Worm (Caenorhabditis elegans): ENCODE measurements around the gene ham-3.

ham-3 gene

ce11 chrIII:10134517-10134916 lies 13.9 kb downstream of the ham-3 start:
- TF ChIP-seq madf-10 (tag; optimal IDR thresholded peaks at IDR 0.05) (no peak), lsl-1 (GFP tag; optimal IDR thresholded peaks at IDR 0.05) (no peak), nhr-80 (tag; optimal IDR thresholded peaks at IDR 0.05) (peak; percentile 59)

ce11 chrIII:10136778-10137177 lies 16.2 kb downstream of the ham-3 start, which contains the start of gene ZK1128.7:
ZK1128.7 (plus strand) TSS chrIII:10137006.
- TF ChIP-seq madf-10 (tag; optimal IDR thresholded peaks at IDR 0.05) (no peak), hmg-1.2 (GFP tag; IDR thresholded peaks at IDR 0.05) (peak; percentile 23; the same call in 1 of the 2 replicates), F57C9.4 (tag; optimal IDR thresholded peaks at IDR 0.05) (no peak), C17E4.6 (GFP tag; IDR thresholded peaks at IDR 0.05) (no peak), egl-18 (GFP tag; IDR thresholded peaks at IDR 0.05) (no peak), mel-28 (tag; optimal IDR thresholded peaks at IDR 0.05; ENCODE audit: borderline replicate concordance) (no peak), lin-40 (tag; optimal IDR thresholded peaks at IDR 0.05) (peak; percentile 2), Y56A3A.18 (GFP tag; IDR thresholded peaks at IDR 0.05) (no peak), tbx-9 (tag; optimal IDR thresholded peaks at IDR 0.05; ENCODE audit: borderline replicate concordance) (no peak), xnd-1 (tag; optimal IDR thresholded peaks at IDR 0.05) (no peak), die-1 (tag; optimal IDR thresholded peaks at IDR 0.05) (no peak), ztf-6 (GFP tag; IDR thresholded peaks at IDR 0.05) (no peak), hlh-26 (GFP tag; conservative IDR thresholded peaks at IDR 0.05) (no peak), lin-54 (GFP tag; optimal IDR thresholded peaks at IDR 0.05) (no peak), ztf-26 (tag; optimal IDR thresholded peaks at IDR 0.05) (peak; percentile 1), nfyb-1 (GFP tag; IDR thresholded peaks at IDR 0.05) (0 out of 2 replicates have a peak, but pooled peaks have one; percentile 11), akir-1 (GFP tag; optimal IDR thresholded peaks at IDR 0.05) (no peak)

DNA sequence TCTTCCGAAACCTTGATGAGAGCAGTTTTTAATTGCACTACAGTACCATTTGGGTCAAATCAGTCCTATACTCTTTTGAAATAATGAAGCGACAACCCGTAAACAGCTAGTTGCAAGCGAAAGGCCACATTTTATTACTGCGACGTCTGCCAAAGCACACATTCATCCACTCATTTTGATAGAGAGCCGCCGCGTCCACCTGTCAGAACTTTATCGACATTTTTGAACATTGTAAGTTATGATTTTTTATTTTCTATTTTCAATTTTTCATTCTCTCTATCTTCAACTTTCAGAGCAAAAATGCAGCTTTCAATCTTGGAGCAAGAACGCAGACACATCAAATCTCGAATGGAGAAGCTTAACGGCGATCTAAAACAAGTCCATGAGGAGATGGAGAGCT lies 20.2 kb downstream of the ham-3 start, which contains the start of gene K08E5.6:
TSS of gene K08E5.6 (plus strand) at position 301 of the 400 bp plus-strand sequence.
- TF ChIP-seq nhr-27 (tag; optimal IDR thresholded peaks at IDR 0.05) (no peak), mcd-1 (GFP tag; IDR thresholded peaks at IDR 0.05) (no peak), attf-5 (GFP tag; optimal IDR thresholded peaks at IDR 0.05) (no peak), Y67H2A.10 (GFP tag; conservative IDR thresholded peaks at IDR 0.05) (no peak), F33H1.4 (GFP tag; IDR thresholded peaks at IDR 0.05) (no peak), let-607 (tag; optimal IDR thresholded peaks at IDR 0.05) (no peak), repo-1 (tag; optimal IDR thresholded peaks at IDR 0.05) (no peak), hlh-26 (GFP tag; conservative IDR thresholded peaks at IDR 0.05) (no peak), B0336.3 (GFP tag; IDR thresholded peaks at IDR 0.05) (no peak), K12H6.12 (tag; optimal IDR thresholded peaks at IDR 0.05) (no peak), F22D6.2 (tag; optimal IDR thresholded peaks at IDR 0.05) (no peak), atf-7 (tag; optimal IDR thresholded peaks at IDR 0.05) (no peak), F37B4.10 (GFP tag; IDR thresholded peaks at IDR 0.05) (no peak)

DNA sequence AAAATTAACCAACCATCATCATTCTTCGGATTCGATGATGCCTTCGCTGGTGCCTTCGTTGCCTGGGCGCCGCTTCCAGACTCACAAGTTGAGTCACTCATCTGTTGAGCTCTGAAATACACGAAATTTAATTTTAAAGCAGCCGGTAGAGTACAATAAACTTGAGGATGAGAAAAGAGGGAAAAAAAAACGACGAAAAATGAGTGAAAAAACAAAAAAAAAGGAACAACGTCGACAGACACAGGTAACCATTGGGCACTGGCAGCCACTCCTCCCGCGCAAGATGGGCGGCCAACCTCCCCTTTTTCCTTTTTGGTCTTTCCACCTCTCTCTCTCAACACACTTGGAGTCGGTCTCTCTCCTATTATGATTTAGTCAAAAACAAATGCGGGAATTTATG lies 26.1 kb downstream of the ham-3 start, which contains the start of gene K08E5.1:
TSS of gene K08E5.1 (minus strand) at position 101 of the 400 bp plus-strand sequence.
- no peak for TF ChIP-seq Y79H2A.3 (GFP tag; conservative IDR thresholded peaks at IDR 0.05)
- TF ChIP-seq hmg-1.2 (GFP tag; IDR thresholded peaks at IDR 0.05): peak; percentile 22; the same call in 1 of the 2 replicates

- no peak for TF ChIP-seq nhr-179 (tag; optimal IDR thresholded peaks at IDR 0.05)
- no peak for TF ChIP-seq xnd-1 (tag; optimal IDR thresholded peaks at IDR 0.05)
- no peak for TF ChIP-seq aptf-3 (GFP tag; IDR thresholded peaks at IDR 0.05)
- TF ChIP-seq T26A5.8 (tag; optimal IDR thresholded peaks at IDR 0.05): no peak
- TF ChIP-seq tbp1 (GFP tag; optimal IDR thresholded peaks at IDR 0.05): no peak
- TF ChIP-seq lin-40 (tag; optimal IDR thresholded peaks at IDR 0.05): no peak
- no peak for TF ChIP-seq aptf-2 (GFP tag; conservative IDR thresholded peaks at IDR 0.05)
- TF ChIP-seq nfya-2 (GFP tag; IDR thresholded peaks at IDR 0.05): no peak
- TF ChIP-seq pha-4 (tag; optimal IDR thresholded peaks at IDR 0.05): no peak
- TF ChIP-seq F33H1.4 (GFP tag; IDR thresholded peaks at IDR 0.05): no peak
- no peak for TF ChIP-seq F57A8.1 (GFP tag; optimal IDR thresholded peaks at IDR 0.05)
- no peak for TF ChIP-seq lin-54 (GFP tag; optimal IDR thresholded peaks at IDR 0.05)
- no peak for TF ChIP-seq Y79H2A.3 (GFP tag; conservative IDR thresholded peaks at IDR 0.05)
- TF ChIP-seq efl-1 (GFP tag; optimal IDR thresholded peaks at IDR 0.05): no peak
- TF ChIP-seq repo-1 (tag; optimal IDR thresholded peaks at IDR 0.05): no peak
- TF ChIP-seq F52B5.7 (tag; optimal IDR thresholded peaks at IDR 0.05): no peak
Observed at ce11 chrIII:10149910-10150309, 29.3 kb downstream of the ham-3 start.

Data from whole organism, young adult.